Worm (Caenorhabditis elegans) whole organism, L4 larva: ENCODE results near the gene srx-50.

ENCODE experiments used
- F37D6.2 ChIP-seq: sonication (generic microtip); optimal IDR thresholded peaks from 2 replicates; lab custom pipeline; 2016; ENCODE audit warnings: mild to moderate bottlenecking, missing genetic modification characterization, missing compliant biosample characterization
- F49E8.2 ChIP-seq: sonication (generic microtip); optimal IDR thresholded peaks from 2 replicates; lab custom pipeline; 2016; ENCODE audit warnings: missing compliant biosample characterization, mild to moderate bottlenecking, missing genetic modification characterization, borderline replicate concordance
- egl-43 ChIP-seq: fragments of 200-800 bp; sonication (Bioruptor generic); IDR thresholded peaks from 2 replicates; pipeline ENCODE4 v1.3.6; 2022; ENCODE audit warnings: missing genetic modification reagents, missing genetic modification characterization, missing compliant biosample characterization
- fos-1 ChIP-seq: fragments of 150-350 bp; optimal IDR thresholded peaks from 2 replicates; lab custom pipeline; 2014; ENCODE audit warnings: missing biosample characterization, missing genetic modification characterization
- mep-1 ChIP-seq: fragments of 150-350 bp; sonication (generic microtip); optimal IDR thresholded peaks from 3 replicates; lab custom pipeline; 2014; ENCODE audit warnings: missing biosample characterization, missing genetic modification characterization
- nhr-237 ChIP-seq: sonication (generic microtip); optimal IDR thresholded peaks from 2 replicates; lab custom pipeline; 2017; ENCODE audit warnings: missing biosample characterization, missing genetic modification characterization
- pha-4 ChIP-seq, 2 experiments: fragments of 150-350 bp in 1 of 2; fragments of 200-800 bp in 1 of 2; sonication (Bioruptor generic) in 1 of 2; IDR thresholded peaks in 1 of 2; optimal IDR thresholded peaks in 1 of 2; 2 replicates each; pipeline versions ENCODE4 v1.3.6 to Lab custom; 2014 to 2022; ENCODE audit warnings: missing genetic modification characterization in 2 of 2, missing genetic modification reagents in 2 of 2, missing biosample characterization in 1 of 2, missing compliant biosample characterization in 1 of 2
- rbr-2 ChIP-seq: sonication (generic microtip); optimal IDR thresholded peaks from 2 replicates; lab custom pipeline; 2016; ENCODE audit warnings: missing genotype, missing genetic modification characterization, missing compliant biosample characterization
- zag-1 ChIP-seq: fragments of 150-350 bp; optimal IDR thresholded peaks from 2 replicates; lab custom pipeline; 2014; ENCODE audit warnings: missing biosample characterization, missing genetic modification characterization

DNA sequence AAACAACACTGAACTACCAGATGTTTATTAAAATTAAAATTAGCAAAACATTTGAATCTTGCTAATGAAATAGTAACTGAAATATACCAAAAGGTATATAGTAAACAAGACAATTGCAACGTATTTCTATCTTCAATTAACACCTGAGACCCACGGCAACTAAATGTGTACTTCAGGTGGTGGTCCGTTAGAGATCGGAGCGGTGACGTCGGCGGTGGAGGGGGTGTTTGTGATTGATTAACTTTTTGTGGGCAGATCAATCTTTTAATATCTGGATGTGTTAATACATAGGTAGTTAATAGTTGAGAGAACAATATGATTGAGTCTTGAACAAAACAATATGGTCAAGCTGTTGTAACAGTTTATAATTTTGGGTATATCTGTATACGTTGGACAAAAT, 38.3 kb downstream of the srx-50 start:
- no peak for TF ChIP-seq pha-4 (GFP tag; IDR thresholded peaks at IDR 0.05; lab: Robert Waterston, UW)
- no peak for TF ChIP-seq pha-4 (tag; optimal IDR thresholded peaks at IDR 0.05; lab: Kevin White, UChicago)
- TF ChIP-seq fos-1, result no peak
- TF ChIP-seq rbr-2 (tag; lab: Kevin White, UChicago), result no peak
- TF ChIP-seq zag-1 (tag; lab: Kevin White, UChicago), result no peak
- TF ChIP-seq nhr-237, result no peak
- TF ChIP-seq F49E8.2 (tag; lab: Kevin White, UChicago), result no peak
- TF ChIP-seq F37D6.2 (tag; lab: Kevin White, UChicago), result no peak
- TF ChIP-seq egl-43 (GFP tag; lab: Robert Waterston, UW), result no peak
- no peak for TF ChIP-seq mep-1 (tag; lab: Kevin White, UChicago)
